Fruit fly (Drosophila melanogaster) whole organism, prepupa: Measurements from ENCODE around the gene CG6638.

Experiments
- CG32006 ChIP-seq: fragments of 200-800 bp; sonication (Bioruptor generic); optimal IDR thresholded peaks from 3 replicates; lab custom pipeline; 2017; ENCODE audit warnings: missing biosample characterization, mild to moderate bottlenecking, missing genetic modification characterization
- CG6163 ChIP-seq: fragments of 200-800 bp; sonication (Bioruptor generic); IDR thresholded peaks from 3 replicates; pipeline ENCODE4 v1.3.6; 2022; ENCODE audit warnings: missing biosample characterization, missing genetic modification characterization
- CG6276 ChIP-seq: fragments of 200-800 bp; sonication (Bioruptor generic); optimal IDR thresholded peaks from 2 replicates; lab custom pipeline; 2017; ENCODE audit warnings: missing biosample characterization, mild to moderate bottlenecking, missing genetic modification characterization
- CG8632 ChIP-seq: fragments of 200-800 bp; sonication (Bioruptor generic); optimal IDR thresholded peaks from 3 replicates; lab custom pipeline; 2016; ENCODE audit warnings: missing biosample characterization, missing genetic modification characterization
- Gug ChIP-seq: fragments of 200-800 bp; sonication (Bioruptor generic); IDR thresholded peaks from 2 replicates; pipeline ENCODE4 v1.3.6; 2022; ENCODE audit warnings: missing biosample characterization, missing genetic modification characterization
- Met ChIP-seq: fragments of 200-800 bp; sonication (Bioruptor generic); optimal IDR thresholded peaks from 3 replicates; lab custom pipeline; 2016; ENCODE audit warnings: missing biosample characterization, missing genetic modification characterization
- eg ChIP-seq: fragments of 200-800 bp; sonication (Bioruptor generic); IDR thresholded peaks from 3 replicates; pipeline ENCODE4 v1.3.6; 2022; ENCODE audit warnings: missing biosample characterization, missing genetic modification characterization
- esn ChIP-seq: fragments of 200-800 bp; sonication (Bioruptor generic); optimal IDR thresholded peaks from 2 replicates; lab custom pipeline; 2016; ENCODE audit warnings: missing biosample characterization, mild to moderate bottlenecking, missing genetic modification characterization, moderate library complexity
- pdm3 ChIP-seq: fragments of 200-800 bp; sonication (Bioruptor generic); optimal IDR thresholded peaks from 3 replicates; lab custom pipeline; 2016; ENCODE audit warnings: missing biosample characterization, missing genetic modification characterization

DNA sequence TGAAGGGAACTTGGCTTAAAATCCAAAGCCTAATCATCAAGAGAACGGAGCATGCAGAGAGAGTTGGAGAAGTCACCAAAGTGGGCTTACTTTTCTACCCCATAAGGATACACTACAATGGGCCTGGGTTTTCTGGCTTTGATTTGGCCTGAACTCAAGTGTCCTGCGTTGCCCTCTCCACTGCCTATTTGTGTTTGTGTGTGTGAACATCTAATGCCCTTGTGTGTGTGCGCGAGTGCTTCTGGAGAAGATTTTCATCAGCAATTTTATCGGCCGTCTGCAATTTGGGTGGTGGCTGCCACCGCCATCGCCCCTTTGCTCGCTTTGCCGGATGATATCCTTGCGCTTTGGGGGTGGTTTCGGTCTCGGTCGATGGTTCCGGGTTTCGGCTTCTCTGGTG, 15.2 kb downstream of the CG6638 start:
- TF ChIP-seq Gug = no peak
- TF ChIP-seq CG8632 (GFP tag; lab: Kevin White, UChicago) = no peak
- TF ChIP-seq esn (GFP tag; lab: Kevin White, UChicago) = no peak
- no peak for TF ChIP-seq CG6163
- no peak for TF ChIP-seq eg
- no peak for TF ChIP-seq pdm3 (GFP tag; lab: Kevin White, UChicago)
- no peak for TF ChIP-seq CG32006 (GFP tag; lab: Kevin White, UChicago)
- no peak for TF ChIP-seq CG6276 (GFP tag; lab: Kevin White, UChicago)
- no peak for TF ChIP-seq Met
